Worm (Caenorhabditis elegans): Measurements from ENCODE around the gene T03E6.9.

DNA sequence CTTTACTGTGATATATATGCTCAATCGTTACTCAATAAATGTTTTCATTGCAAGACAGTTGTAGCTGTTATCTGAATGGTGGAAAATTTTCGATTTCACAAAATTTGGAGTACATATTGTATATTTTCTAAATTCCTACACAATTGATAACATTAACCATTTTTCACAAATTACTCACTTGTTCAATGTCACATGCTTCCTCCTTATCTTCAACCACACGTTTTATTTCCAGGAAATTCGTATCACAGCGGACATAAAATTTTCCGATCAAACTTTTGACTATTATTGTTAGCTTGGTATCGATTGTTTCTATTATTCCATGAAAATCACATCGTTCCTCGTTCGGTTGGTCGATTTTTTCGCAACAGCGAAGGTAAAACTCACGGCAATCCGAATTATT lies 8.0 kb upstream of the T03E6.9 start:
- TF ChIP-seq C08G9.2 (tag; optimal IDR thresholded peaks at IDR 0.05) (no peak), ztf-16 (tag; optimal IDR thresholded peaks at IDR 0.05) (no peak), pag-3 (tag; optimal IDR thresholded peaks at IDR 0.05; ENCODE audit: borderline replicate concordance) (no peak), ceh-34 (tag; optimal IDR thresholded peaks at IDR 0.05) (no peak), pqm-1 (tag; optimal IDR thresholded peaks at IDR 0.05) (no peak), unc-86 (tag; optimal IDR thresholded peaks at IDR 0.05) (no peak), npax-4 (tag; optimal IDR thresholded peaks at IDR 0.05) (no peak), dve-1 (tag; optimal IDR thresholded peaks at IDR 0.05) (no peak), ahr-1 (tag; optimal IDR thresholded peaks at IDR 0.05) (no peak)
